ENCODE assay signal across 3 fruit fly cellular contexts in genomic region chr3L:12815756-12816155, dm6.
TF ChIP-seq lines count a peak whose summit lies in the region.

No protein-coding gene starts in this region.

- TF ChIP-seq CTCF in whole organism, embryonic (GFP tag; optimal IDR thresholded peaks at IDR 0.05; lab: Kevin White, UChicago) = no peak

TF ChIP-seq in whole organism, adult, 20 proteins besides CTCF, POLR2A, EP300 and RAD21:
- TF ChIP-seq CG12768 (GFP tag; optimal IDR thresholded peaks at IDR 0.05; lab: Kevin White, UChicago) (no peak), bab1 (GFP tag; optimal IDR thresholded peaks at IDR 0.05; lab: Kevin White, UChicago) (peak; percentile 26)
TF ChIP-seq in whole organism, adult: peak in this region for 1.

TF ChIP-seq in whole organism, embryonic, 481 proteins besides CTCF, POLR2A, EP300 and RAD21:
- peak; percentile 56 for TF ChIP-seq tna (GFP tag; IDR thresholded peaks at IDR 0.05; lab: Robert Waterston, UW; ENCODE audit: partially characterized antibody)
- TF ChIP-seq CG30403 (GFP tag; optimal IDR thresholded peaks at IDR 0.05; lab: Kevin White, UChicago) = no peak
- TF ChIP-seq CG16813 (GFP tag; IDR thresholded peaks at IDR 0.05; lab: Robert Waterston, UW; ENCODE audit: partially characterized antibody) = peak; percentile 49; the same call in 2 of the 3 replicates
- 0 out of 3 replicates have a peak, but pooled peaks have one; percentile 12 for TF ChIP-seq CG11695 (GFP tag; IDR thresholded peaks at IDR 0.05; lab: Robert Waterston, UW)
- peak; percentile 51 for TF ChIP-seq bbx (GFP tag; IDR thresholded peaks at IDR 0.05; lab: Robert Waterston, UW; ENCODE audit: partially characterized antibody)
- TF ChIP-seq Ets65A (GFP tag; lab: Kevin White, UChicago) = peak; percentile 75
- peak; percentile 48 for TF ChIP-seq ERR (GFP tag; optimal IDR thresholded peaks at IDR 0.05; lab: Kevin White, UChicago)
- no peak for TF ChIP-seq nerfin-1 (tag; optimal IDR thresholded peaks at IDR 0.05; lab: Kevin White, UChicago)
- TF ChIP-seq CG42726 (GFP tag; IDR thresholded peaks at IDR 0.05; lab: Robert Waterston, UW; ENCODE audit: partially characterized antibody) = peak; percentile 80; the same call in 1 of the 2 replicates
- TF ChIP-seq bigmax (GFP tag; optimal IDR thresholded peaks at IDR 0.05; lab: Kevin White, UChicago) = peak; percentile 98
- 0 out of 2 replicates have a peak, but pooled peaks have one; percentile 33 for TF ChIP-seq chm (GFP tag; IDR thresholded peaks at IDR 0.05; lab: Robert Waterston, UW)
- peak; percentile 63; the same call in 2 of the 3 replicates for TF ChIP-seq CG7963 (GFP tag; IDR thresholded peaks at IDR 0.05; lab: Robert Waterston, UW; ENCODE audit: partially characterized antibody)
- no peak for TF ChIP-seq BtbVII (GFP tag; optimal IDR thresholded peaks at IDR 0.05; lab: Kevin White, UChicago)
- no peak for TF ChIP-seq CG1792 (GFP tag; optimal IDR thresholded peaks at IDR 0.05; lab: Kevin White, UChicago)
- TF ChIP-seq Scr (GFP tag; IDR thresholded peaks at IDR 0.05; lab: Robert Waterston, UW; ENCODE audit: partially characterized antibody) = peak; percentile 38
- peak; percentile 62 for TF ChIP-seq amos (GFP tag; IDR thresholded peaks at IDR 0.05; lab: Robert Waterston, UW; ENCODE audit: partially characterized antibody)
- TF ChIP-seq vnd (GFP tag; IDR thresholded peaks at IDR 0.05; lab: Robert Waterston, UW; ENCODE audit: partially characterized antibody) = peak; percentile 56; the same call in 2 of the 3 replicates
- TF ChIP-seq repo (GFP tag; optimal IDR thresholded peaks at IDR 0.05; lab: Kevin White, UChicago) = no peak
- no peak for TF ChIP-seq D19B (GFP tag; optimal IDR thresholded peaks at IDR 0.05; lab: Kevin White, UChicago)
- peak; percentile 36; the same call in 2 of the 3 replicates for TF ChIP-seq knrl (GFP tag; IDR thresholded peaks at IDR 0.05; lab: Robert Waterston, UW; ENCODE audit: partially characterized antibody)
- TF ChIP-seq CG4424 (GFP tag; optimal IDR thresholded peaks at IDR 0.05; lab: Kevin White, UChicago) = no peak
- TF ChIP-seq CG14014 (GFP tag; IDR thresholded peaks at IDR 0.05; lab: Robert Waterston, UW) = no peak
- peak; percentile 48; the same call in 2 of the 3 replicates for TF ChIP-seq Opbp (GFP tag; IDR thresholded peaks at IDR 0.05; lab: Robert Waterston, UW; ENCODE audit: partially characterized antibody)
- no peak for TF ChIP-seq tll (GFP tag; optimal IDR thresholded peaks at IDR 0.05; lab: Kevin White, UChicago)
- TF ChIP-seq CG6791 (GFP tag; IDR thresholded peaks at IDR 0.05; lab: Robert Waterston, UW; ENCODE audit: partially characterized antibody) = peak; percentile 80; the same call in 2 of the 3 replicates
- TF ChIP-seq CG15269 (tag; optimal IDR thresholded peaks at IDR 0.05; lab: Kevin White, UChicago) = no peak
- peak; percentile 68 for TF ChIP-seq ato (GFP tag; IDR thresholded peaks at IDR 0.05; lab: Robert Waterston, UW; ENCODE audit: partially characterized antibody)
- TF ChIP-seq Bdp1 (GFP tag; optimal IDR thresholded peaks at IDR 0.05; lab: Kevin White, UChicago) = peak; percentile 99
- peak; percentile 47; the same call in 1 of the 2 replicates for TF ChIP-seq sna (GFP tag; IDR thresholded peaks at IDR 0.05; lab: Robert Waterston, UW; ENCODE audit: partially characterized antibody)
- peak; percentile 67 for TF ChIP-seq Bgb (GFP tag; IDR thresholded peaks at IDR 0.05; lab: Robert Waterston, UW; ENCODE audit: partially characterized antibody)
- TF ChIP-seq tup (GFP tag; optimal IDR thresholded peaks at IDR 0.05; lab: Kevin White, UChicago) = no peak
TF ChIP-seq in whole organism, embryonic: peak in this region for 20.

TF ChIP-seq in whole organism, prepupa, 60 proteins besides CTCF, POLR2A, EP300 and RAD21:
- no peak for TF ChIP-seq dsx (GFP tag; optimal IDR thresholded peaks at IDR 0.05; lab: Kevin White, UChicago; ENCODE audit: poor library complexity, severe bottlenecking)
- peak; percentile 11; the same call in 1 of the 2 replicates for TF ChIP-seq CG15336 (GFP tag; IDR thresholded peaks at IDR 0.05; lab: Robert Waterston, UW)
- TF ChIP-seq CG34406 (GFP tag; optimal IDR thresholded peaks at IDR 0.05; lab: Kevin White, UChicago) = no peak
- no peak for TF ChIP-seq lz (GFP tag; optimal IDR thresholded peaks at IDR 0.05; lab: Kevin White, UChicago)
- TF ChIP-seq CG6163 (GFP tag; IDR thresholded peaks at IDR 0.05; lab: Robert Waterston, UW) = no peak
